1 fruit fly cellular context compared by ENCODE assay signal in genomic region chr3L:19845047-19845906, dm6.
TF ChIP-seq lines count a peak whose summit lies in the region.

Gene Papss (plus strand): TSS chr3L:19845293.

TF ChIP-seq in whole organism, embryonic, 481 proteins besides CTCF, POLR2A, EP300 and RAD21 (continued from another document and continues in another):
- TF ChIP-seq Six4 (GFP tag; optimal IDR thresholded peaks at IDR 0.05; lab: Kevin White, UChicago) (peak; percentile 27), kni (GFP tag; optimal IDR thresholded peaks at IDR 0.05; lab: Kevin White, UChicago) (peak; percentile 78), CG11560 (tag; IDR thresholded peaks at IDR 0.05; lab: Robert Waterston, UW) (no peak), pho (GFP tag; optimal IDR thresholded peaks at IDR 0.05; lab: Kevin White, UChicago) (peak; percentile 11), CHES-1-like (GFP tag; optimal IDR thresholded peaks at IDR 0.05; lab: Kevin White, UChicago) (no peak), Bgb (GFP tag; IDR thresholded peaks at IDR 0.05; lab: Robert Waterston, UW; ENCODE audit: partially characterized antibody) (peak; percentile 82), Pdp1 (GFP tag; optimal IDR thresholded peaks at IDR 0.05; lab: Kevin White, UChicago) (no peak), CG11093 (GFP tag; IDR thresholded peaks at IDR 0.05; lab: Robert Waterston, UW) (no peak), bbx (GFP tag; IDR thresholded peaks at IDR 0.05; lab: Robert Waterston, UW; ENCODE audit: partially characterized antibody) (peak; percentile 88), Ptx1 (GFP tag; IDR thresholded peaks at IDR 0.05; lab: Robert Waterston, UW) (peak; percentile 37; the same call in 1 of the 2 replicates), wdn (GFP tag; IDR thresholded peaks at IDR 0.05; lab: Robert Waterston, UW) (peak; percentile 17; the same call in 1 of the 2 replicates), CG14860 (GFP tag; IDR thresholded peaks at IDR 0.05; lab: Robert Waterston, UW; ENCODE audit: partially characterized antibody) (peak; percentile 32; the same call in 1 of the 3 replicates), her (GFP tag; optimal IDR thresholded peaks at IDR 0.05; lab: Kevin White, UChicago) (peak; percentile 23), CG9932 (GFP tag; IDR thresholded peaks at IDR 0.05; lab: Robert Waterston, UW) (peak; percentile 70), CG13894 (tag; optimal IDR thresholded peaks at IDR 0.05; lab: Kevin White, UChicago) (peak; percentile 26), CG32772 (GFP tag; IDR thresholded peaks at IDR 0.05; lab: Robert Waterston, UW) (no peak), CG6765 (GFP tag; optimal IDR thresholded peaks at IDR 0.05; lab: Kevin White, UChicago) (peak; percentile 18), CG16813 (GFP tag; IDR thresholded peaks at IDR 0.05; lab: Robert Waterston, UW; ENCODE audit: partially characterized antibody) (peak; percentile 81), CG32532 (GFP tag; IDR thresholded peaks at IDR 0.05; lab: Robert Waterston, UW) (peak; percentile 56), CG7357 (GFP tag; IDR thresholded peaks at IDR 0.05; lab: Robert Waterston, UW) (no peak), phol (tag; optimal IDR thresholded peaks at IDR 0.05; lab: Kevin White, UChicago) (peak; percentile 40), Myb (GFP tag; optimal IDR thresholded peaks at IDR 0.05; lab: Kevin White, UChicago) (no peak), CG2875 (GFP tag; optimal IDR thresholded peaks at IDR 0.05; lab: Kevin White, UChicago) (no peak), B-H2 (GFP tag; optimal IDR thresholded peaks at IDR 0.05; lab: Kevin White, UChicago) (peak; percentile 10), Xbp1 (GFP tag; optimal IDR thresholded peaks at IDR 0.05; lab: Kevin White, UChicago) (peak; percentile 21), CG5953 (GFP tag; IDR thresholded peaks at IDR 0.05; lab: Robert Waterston, UW) (no peak), CG10979 (tag; optimal IDR thresholded peaks at IDR 0.05; lab: Kevin White, UChicago) (peak; percentile 27), zen (tag; optimal IDR thresholded peaks at IDR 0.05; lab: Kevin White, UChicago) (peak; percentile 41), D19B (GFP tag; optimal IDR thresholded peaks at IDR 0.05; lab: Kevin White, UChicago) (no peak), pb (GFP tag; optimal IDR thresholded peaks at IDR 0.05; lab: Kevin White, UChicago) (no peak), Doc3 (GFP tag; IDR thresholded peaks at IDR 0.05; lab: Robert Waterston, UW; ENCODE audit: partially characterized antibody) (peak; percentile 93), Scr (GFP tag; IDR thresholded peaks at IDR 0.05; lab: Robert Waterston, UW; ENCODE audit: partially characterized antibody) (peak; percentile 90), CG6683 (GFP tag; optimal IDR thresholded peaks at IDR 0.05; lab: Kevin White, UChicago) (peak; percentile 38), unc-4 (GFP tag; IDR thresholded peaks at IDR 0.05; lab: Robert Waterston, UW; ENCODE audit: partially characterized antibody) (peak; percentile 86), Hr39 (optimal IDR thresholded peaks at IDR 0.05; lab: Kevin White, UChicago) (no peak), CG12219 (GFP tag; optimal IDR thresholded peaks at IDR 0.05; lab: Kevin White, UChicago) (peak; percentile 14), cas (GFP tag; IDR thresholded peaks at IDR 0.05; lab: Robert Waterston, UW) (no peak), ATbp (GFP tag; optimal IDR thresholded peaks at IDR 0.05; lab: Kevin White, UChicago) (peak; percentile 85), CG34224 (GFP tag; IDR thresholded peaks at IDR 0.05; lab: Robert Waterston, UW; ENCODE audit: partially characterized antibody) (peak; percentile 88), crol (GFP tag; IDR thresholded peaks at IDR 0.05; lab: Robert Waterston, UW) (no peak), maf-S (GFP tag; optimal IDR thresholded peaks at IDR 0.05; lab: Kevin White, UChicago) (no peak), CG12391 (tag; optimal IDR thresholded peaks at IDR 0.05; lab: Kevin White, UChicago) (peak; percentile 57), H15 (GFP tag; IDR thresholded peaks at IDR 0.05; lab: Robert Waterston, UW) (no peak), Asciz (GFP tag; optimal IDR thresholded peaks at IDR 0.05; lab: Kevin White, UChicago) (no peak), Atf-2 (GFP tag; optimal IDR thresholded peaks at IDR 0.05; lab: Kevin White, UChicago) (no peak), CG4730 (GFP tag; IDR thresholded peaks at IDR 0.05; lab: Robert Waterston, UW) (no peak), CG17361 (GFP tag; IDR thresholded peaks at IDR 0.05; lab: Robert Waterston, UW) (no peak), prd (optimal IDR thresholded peaks at IDR 0.05; lab: Kevin White, UChicago) (no peak), prd (GFP tag; IDR thresholded peaks at IDR 0.05; lab: Robert Waterston, UW) (peak; percentile 51; the same call in 2 of the 3 replicates), sens-2 (GFP tag; IDR thresholded peaks at IDR 0.05; lab: Robert Waterston, UW) (0 out of 2 replicates have a peak, but pooled peaks have one; percentile 39), Rx (GFP tag; IDR thresholded peaks at IDR 0.05; lab: Robert Waterston, UW) (no peak), ken (GFP tag; IDR thresholded peaks at IDR 0.05; lab: Robert Waterston, UW) (no peak), Rfx (GFP tag; IDR thresholded peaks at IDR 0.05; lab: Robert Waterston, UW) (peak; percentile 68), Chrac-16 (GFP tag; optimal IDR thresholded peaks at IDR 0.05; lab: Kevin White, UChicago) (peak; percentile 23), CG8478 (optimal IDR thresholded peaks at IDR 0.05; lab: Kevin White, UChicago) (no peak), CG2129 (GFP tag; IDR thresholded peaks at IDR 0.05; lab: Robert Waterston, UW; ENCODE audit: partially characterized antibody) (peak; percentile 82), btn (GFP tag; optimal IDR thresholded peaks at IDR 0.05; lab: Kevin White, UChicago) (no peak), abd-A (tag; optimal IDR thresholded peaks at IDR 0.05; lab: Kevin White, UChicago) (no peak), CG6791 (GFP tag; IDR thresholded peaks at IDR 0.05; lab: Robert Waterston, UW; ENCODE audit: partially characterized antibody) (peak; percentile 82), gem (tag; optimal IDR thresholded peaks at IDR 0.05; lab: Kevin White, UChicago) (no peak), YL-1 (GFP tag; optimal IDR thresholded peaks at IDR 0.05; lab: Kevin White, UChicago) (no peak), CG8388 (GFP tag; optimal IDR thresholded peaks at IDR 0.05; lab: Kevin White, UChicago) (no peak), ham (GFP tag; IDR thresholded peaks at IDR 0.05; lab: Robert Waterston, UW) (no peak), CG5180 (GFP tag; optimal IDR thresholded peaks at IDR 0.05; lab: Kevin White, UChicago) (no peak), vvl (GFP tag; IDR thresholded peaks at IDR 0.05; lab: Robert Waterston, UW) (peak; percentile 41), CG13296 (GFP tag; optimal IDR thresholded peaks at IDR 0.05; lab: Kevin White, UChicago) (peak; percentile 15), CG6813 (GFP tag; optimal IDR thresholded peaks at IDR 0.05; lab: Kevin White, UChicago) (peak; percentile 70), CG17328 (GFP tag; IDR thresholded peaks at IDR 0.05; lab: Robert Waterston, UW) (no peak), CG15011 (GFP tag; optimal IDR thresholded peaks at IDR 0.05; lab: Kevin White, UChicago) (no peak), Dek (tag; optimal IDR thresholded peaks at IDR 0.05; lab: Kevin White, UChicago) (peak; percentile 17), CG6272 (GFP tag; IDR thresholded peaks at IDR 0.05; lab: Robert Waterston, UW) (no peak; the same call in 1 of the 2 replicates), Dll (GFP tag; IDR thresholded peaks at IDR 0.05; lab: Robert Waterston, UW; ENCODE audit: partially characterized antibody) (peak; percentile 95), CG2202 (tag; optimal IDR thresholded peaks at IDR 0.05; lab: Kevin White, UChicago) (peak; percentile 13), caup (GFP tag; optimal IDR thresholded peaks at IDR 0.05; lab: Kevin White, UChicago; ENCODE audit: severe bottlenecking) (peak; percentile 56), CG17385 (GFP tag; optimal IDR thresholded peaks at IDR 0.05; lab: Kevin White, UChicago) (no peak), kay (GFP tag; optimal IDR thresholded peaks at IDR 0.05; lab: Kevin White, UChicago) (no peak), fd3F (GFP tag; optimal IDR thresholded peaks at IDR 0.05; lab: Kevin White, UChicago) (peak; percentile 26), sob (GFP tag; IDR thresholded peaks at IDR 0.05; lab: Robert Waterston, UW) (no peak; the same call in 1 of the 2 replicates), Trl (optimal IDR thresholded peaks at IDR 0.05; lab: Kevin White, UChicago) (peak in 1 of 2 experiments; percentile 8), Trl (GFP tag; optimal IDR thresholded peaks at IDR 0.05; lab: Kevin White, UChicago) (no peak), tio (GFP tag; optimal IDR thresholded peaks at IDR 0.05; lab: Kevin White, UChicago) (no peak), eve (GFP tag; optimal IDR thresholded peaks at IDR 0.05; lab: Kevin White, UChicago) (no peak), cwo (GFP tag; optimal IDR thresholded peaks at IDR 0.05; lab: Kevin White, UChicago) (peak; percentile 24), slou (GFP tag; optimal IDR thresholded peaks at IDR 0.05; lab: Kevin White, UChicago) (no peak), E2f2 (GFP tag; IDR thresholded peaks at IDR 0.05; lab: Robert Waterston, UW) (peak; percentile 28; the same call in 1 of the 2 replicates), Lim3 (GFP tag; IDR thresholded peaks at IDR 0.05; lab: Robert Waterston, UW) (no peak), Hmr (GFP tag; optimal IDR thresholded peaks at IDR 0.05; lab: Kevin White, UChicago) (peak; percentile 68), CG3065 (GFP tag; optimal IDR thresholded peaks at IDR 0.05; lab: Kevin White, UChicago) (no peak), sens (GFP tag; lab: Kevin White, UChicago) (peak; percentile 82), Optix (GFP tag; IDR thresholded peaks at IDR 0.05; lab: Robert Waterston, UW) (no peak), CG1233 (GFP tag; optimal IDR thresholded peaks at IDR 0.05; lab: Kevin White, UChicago) (peak; percentile 52), CG18619 (GFP tag; optimal IDR thresholded peaks at IDR 0.05; lab: Kevin White, UChicago) (no peak), Xrp1 (GFP tag; IDR thresholded peaks at IDR 0.05; lab: Robert Waterston, UW) (peak; percentile 58), mam (GFP tag; optimal IDR thresholded peaks at IDR 0.05; lab: Kevin White, UChicago) (no peak), CG12104 (GFP tag; optimal IDR thresholded peaks at IDR 0.05; lab: Kevin White, UChicago) (peak; percentile 9), CG32767 (GFP tag; IDR thresholded peaks at IDR 0.05; lab: Robert Waterston, UW) (no peak), dmrt99B (tag; optimal IDR thresholded peaks at IDR 0.05; lab: Kevin White, UChicago) (no peak), CG6175 (GFP tag; IDR thresholded peaks at IDR 0.05; lab: Robert Waterston, UW) (no peak), B-H1 (GFP tag; IDR thresholded peaks at IDR 0.05; lab: Robert Waterston, UW) (no peak), cad (GFP tag; optimal IDR thresholded peaks at IDR 0.05; lab: Kevin White, UChicago) (no peak), MBD-R2 (GFP tag; IDR thresholded peaks at IDR 0.05; lab: Robert Waterston, UW) (peak; percentile 97), pan (optimal IDR thresholded peaks at IDR 0.05; lab: Kevin White, UChicago) (no peak), pan (GFP tag; optimal IDR thresholded peaks at IDR 0.05 in 1 of 2, IDR thresholded peaks at IDR 0.05 in 1 of 2) (peak in 1 of 2 experiments; percentile 25), Hand (GFP tag; optimal IDR thresholded peaks at IDR 0.05; lab: Kevin White, UChicago) (peak; percentile 23), CG10147 (GFP tag; optimal IDR thresholded peaks at IDR 0.05; lab: Kevin White, UChicago) (no peak), sc (optimal IDR thresholded peaks at IDR 0.05; lab: Kevin White, UChicago) (no peak), sc (GFP tag; optimal IDR thresholded peaks at IDR 0.05; lab: Kevin White, UChicago) (no peak), CG42726 (GFP tag; IDR thresholded peaks at IDR 0.05; lab: Robert Waterston, UW; ENCODE audit: partially characterized antibody) (no peak), CG10543 (GFP tag; optimal IDR thresholded peaks at IDR 0.05; lab: Kevin White, UChicago) (peak; percentile 49), CG8281 (tag; optimal IDR thresholded peaks at IDR 0.05; lab: Kevin White, UChicago) (no peak), Eip74EF (GFP tag; optimal IDR thresholded peaks at IDR 0.05; lab: Kevin White, UChicago) (no peak), mirr (GFP tag; optimal IDR thresholded peaks at IDR 0.05; lab: Kevin White, UChicago) (peak; percentile 5), CG1602 (GFP tag; optimal IDR thresholded peaks at IDR 0.05; lab: Kevin White, UChicago) (no peak), sd (tag; optimal IDR thresholded peaks at IDR 0.05; lab: Kevin White, UChicago) (peak; percentile 31), org-1 (GFP tag; optimal IDR thresholded peaks at IDR 0.05; lab: Kevin White, UChicago) (peak; percentile 66), seq (GFP tag; IDR thresholded peaks at IDR 0.05; lab: Robert Waterston, UW) (no peak), bowl (GFP tag; IDR thresholded peaks at IDR 0.05; lab: Robert Waterston, UW) (no peak), PHDP (tag; optimal IDR thresholded peaks at IDR 0.05; lab: Kevin White, UChicago) (peak; percentile 25), CG34422 (GFP tag; IDR thresholded peaks at IDR 0.05; lab: Robert Waterston, UW) (no peak; the same call in 2 of the 3 replicates), ap (GFP tag; IDR thresholded peaks at IDR 0.05; lab: Robert Waterston, UW) (no peak), Dp (GFP tag; optimal IDR thresholded peaks at IDR 0.05; lab: Kevin White, UChicago) (peak; percentile 2), CG4707 (GFP tag; optimal IDR thresholded peaks at IDR 0.05; lab: Kevin White, UChicago) (peak; percentile 41), lov (optimal IDR thresholded peaks at IDR 0.05; lab: Kevin White, UChicago) (no peak), lov (GFP tag; IDR thresholded peaks at IDR 0.05; lab: Robert Waterston, UW) (no peak), Dbx (GFP tag; IDR thresholded peaks at IDR 0.05; lab: Robert Waterston, UW) (peak; percentile 70; the same call in 2 of the 3 replicates), yki (optimal IDR thresholded peaks at IDR 0.05; lab: Kevin White, UChicago) (no peak), CG4404 (GFP tag; IDR thresholded peaks at IDR 0.05; lab: Robert Waterston, UW) (no peak), CG12071 (GFP tag; optimal IDR thresholded peaks at IDR 0.05; lab: Kevin White, UChicago) (peak; percentile 49), ab (GFP tag; optimal IDR thresholded peaks at IDR 0.05; lab: Kevin White, UChicago) (no peak), tup (GFP tag; optimal IDR thresholded peaks at IDR 0.05; lab: Kevin White, UChicago) (no peak), BtbVII (GFP tag; optimal IDR thresholded peaks at IDR 0.05; lab: Kevin White, UChicago) (peak; percentile 29), fd102C (GFP tag; optimal IDR thresholded peaks at IDR 0.05; lab: Kevin White, UChicago) (no peak), hb (GFP tag; IDR thresholded peaks at IDR 0.05; lab: Robert Waterston, UW; ENCODE audit: partially characterized antibody) (peak; percentile 60; the same call in 2 of the 3 replicates)
